Fruit fly (Drosophila melanogaster) whole organism, embryonic: Measurements from ENCODE around the gene enc.
A peak's percentile ranks its signal among the peaks of the same experiment; 100 is the strongest.

ENCODE experiments used
- Awh ChIP-seq: fragments of 200-800 bp; sonication (Bioruptor generic); IDR thresholded peaks from 2 replicates; pipeline ENCODE4, ENCODE4 v1.3.6; 2022; ENCODE audit warnings: missing biosample characterization, missing genetic modification characterization
- CG10979 ChIP-seq: fragments of 200-800 bp; sonication (Bioruptor generic); optimal IDR thresholded peaks from 2 replicates; lab custom pipeline; 2018; ENCODE audit warnings: missing biosample characterization, mild to moderate bottlenecking, missing genetic modification characterization, moderate library complexity
- CG13123 ChIP-seq: fragments of 200-800 bp; sonication (Bioruptor generic); optimal IDR thresholded peaks from 2 replicates; lab custom pipeline; 2016; ENCODE audit warnings: missing biosample characterization, missing genetic modification characterization
- CG13287 ChIP-seq: fragments of 200-800 bp; sonication (Bioruptor generic); IDR thresholded peaks from 2 replicates; pipeline ENCODE4 v1.3.6; 2022; ENCODE audit warnings: missing biosample characterization, missing genetic modification characterization; ENCODE audit not compliant: partially characterized antibody
- CG1529 ChIP-seq: fragments of 200-800 bp; sonication (Bioruptor generic); optimal IDR thresholded peaks from 3 replicates; lab custom pipeline; 2018; ENCODE audit warnings: missing biosample characterization, missing genetic modification characterization
- CG15601 ChIP-seq: fragments of 200-800 bp; sonication (Bioruptor generic); optimal IDR thresholded peaks from 3 replicates; lab custom pipeline; 2019; ENCODE audit warnings: missing biosample characterization, mild to moderate bottlenecking, missing genetic modification characterization, moderate library complexity
- CG1602 ChIP-seq: fragments of 200-800 bp; sonication (Bioruptor generic); optimal IDR thresholded peaks from 3 replicates; lab custom pipeline; 2016; ENCODE audit warnings: missing biosample characterization, missing genetic modification characterization
- CG1647 ChIP-seq: fragments of 200-800 bp; sonication (Bioruptor generic); optimal IDR thresholded peaks from 3 replicates; lab custom pipeline; 2016; ENCODE audit warnings: missing biosample characterization, missing genetic modification characterization
- CG17385 ChIP-seq: fragments of 200-800 bp; sonication (Bioruptor generic); optimal IDR thresholded peaks from 3 replicates; lab custom pipeline; 2018; ENCODE audit warnings: missing biosample characterization, mild to moderate bottlenecking, missing genetic modification characterization
- CG17568 ChIP-seq: fragments of 200-800 bp; sonication (Bioruptor generic); optimal IDR thresholded peaks from 2 replicates; lab custom pipeline; 2018; ENCODE audit warnings: missing biosample characterization, mild to moderate bottlenecking, missing genetic modification characterization, moderate library complexity
- CG17612 ChIP-seq: fragments of 200-800 bp; sonication (Bioruptor generic); IDR thresholded peaks from 2 replicates; pipeline ENCODE4 v1.3.6; 2022; ENCODE audit warnings: missing biosample characterization, missing genetic modification characterization
- CG2678 ChIP-seq: fragments of 200-800 bp; sonication (Bioruptor generic); optimal IDR thresholded peaks from 3 replicates; lab custom pipeline; 2019; ENCODE audit warnings: missing biosample characterization, mild to moderate bottlenecking, missing genetic modification characterization, moderate library complexity
- CG3163 ChIP-seq: fragments of 200-800 bp; sonication (Bioruptor generic); optimal IDR thresholded peaks from 3 replicates; lab custom pipeline; 2016; ENCODE audit warnings: missing biosample characterization, missing genetic modification characterization
- CG3995 ChIP-seq: fragments of 200-800 bp; sonication (Bioruptor generic); optimal IDR thresholded peaks from 3 replicates; lab custom pipeline; 2016; ENCODE audit warnings: missing biosample characterization, missing genetic modification characterization
- CG4282 ChIP-seq: fragments of 200-800 bp; sonication (Bioruptor generic); optimal IDR thresholded peaks from 2 replicates; lab custom pipeline; 2016; ENCODE audit warnings: missing biosample characterization, missing genetic modification characterization
- CG4360 ChIP-seq: fragments of 200-800 bp; sonication (Bioruptor generic); IDR thresholded peaks from 2 replicates; pipeline ENCODE4 v1.3.6; 2022; ENCODE audit warnings: missing biosample characterization, missing genetic modification characterization
- CG6175 ChIP-seq: fragments of 200-800 bp; sonication (Bioruptor generic); IDR thresholded peaks from 3 replicates; pipeline ENCODE4 v1.3.6; 2022; ENCODE audit warnings: missing biosample characterization, missing genetic modification characterization
- CG7357 ChIP-seq: fragments of 200-800 bp; sonication (Bioruptor generic); IDR thresholded peaks from 3 replicates; pipeline ENCODE4 v1.3.6; 2022; ENCODE audit warnings: missing biosample characterization, missing genetic modification characterization
- CG8089 ChIP-seq: fragments of 200-800 bp; sonication (Bioruptor generic); optimal IDR thresholded peaks from 3 replicates; lab custom pipeline; 2016; ENCODE audit warnings: missing biosample characterization, missing genetic modification characterization
- CG9609 ChIP-seq: fragments of 200-800 bp; sonication (Bioruptor generic); optimal IDR thresholded peaks from 3 replicates; lab custom pipeline; 2016; ENCODE audit warnings: missing biosample characterization, missing genetic modification characterization
- CG9727 ChIP-seq: fragments of 200-800 bp; sonication (Bioruptor generic); optimal IDR thresholded peaks from 3 replicates; lab custom pipeline; 2017; ENCODE audit warnings: missing biosample characterization, mild to moderate bottlenecking, missing genetic modification characterization
- CkIIα-i1 ChIP-seq: fragments of 200-800 bp; sonication (Bioruptor generic); IDR thresholded peaks from 2 replicates; pipeline ENCODE4 v1.3.6; 2022; ENCODE audit warnings: missing biosample characterization, missing genetic modification characterization
- D19A ChIP-seq: fragments of 200-800 bp; optimal IDR thresholded peaks from 3 replicates; lab custom pipeline; 2019; ENCODE audit warnings: missing biosample characterization, mild to moderate bottlenecking, missing genetic modification characterization, moderate library complexity
- ERR ChIP-seq: fragments of 200-800 bp; sonication (Bioruptor generic); optimal IDR thresholded peaks from 2 replicates; lab custom pipeline; 2016; ENCODE audit warnings: missing biosample characterization, missing genetic modification characterization
- Fer2 ChIP-seq: fragments of 200-800 bp; sonication (Bioruptor generic); optimal IDR thresholded peaks from 2 replicates; lab custom pipeline; 2018; ENCODE audit warnings: missing biosample characterization, mild to moderate bottlenecking, missing genetic modification characterization, moderate library complexity
- GATAe ChIP-seq: fragments of 200-800 bp; sonication (Bioruptor generic); conservative IDR thresholded peaks from 2 replicates; pipeline ENCODE4 v1.3.6; 2022; ENCODE audit warnings: missing biosample characterization, missing genetic modification characterization
- Hand ChIP-seq: fragments of 200-800 bp; sonication (Bioruptor generic); optimal IDR thresholded peaks from 2 replicates; lab custom pipeline; 2017; ENCODE audit warnings: mild to moderate bottlenecking, missing biosample characterization, missing genetic modification reagents, missing genetic modification characterization
- Hey ChIP-seq: fragments of 200-800 bp; sonication (Bioruptor generic); optimal IDR thresholded peaks from 3 replicates; lab custom pipeline; 2018; ENCODE audit warnings: missing biosample characterization, mild to moderate bottlenecking, missing genetic modification characterization
- Lim3 ChIP-seq: fragments of 200-800 bp; sonication (Bioruptor generic); IDR thresholded peaks from 2 replicates; pipeline ENCODE4 v1.3.6; 2022; ENCODE audit warnings: missing biosample characterization, missing genetic modification characterization
- Med ChIP-seq: fragments of 200-800 bp; sonication (Bioruptor generic); peaks from one replicate; lab custom pipeline; 2016; ENCODE audit warnings: missing biosample characterization, missing genetic modification characterization, mild to moderate bottlenecking, inconsistent platforms, moderate library complexity
- NFAT ChIP-seq: fragments of 200-800 bp; sonication (Bioruptor generic); IDR thresholded peaks from 2 replicates; pipeline ENCODE4 v1.3.6; 2022; ENCODE audit warnings: missing biosample characterization, missing genetic modification characterization
- Six4 ChIP-seq: fragments of 200-800 bp; sonication (Bioruptor generic); optimal IDR thresholded peaks from 2 replicates; lab custom pipeline; 2016; ENCODE audit warnings: missing biosample characterization, missing genetic modification characterization
- Ssrp ChIP-seq: fragments of 200-800 bp; sonication (Bioruptor generic); optimal IDR thresholded peaks from 2 replicates; lab custom pipeline; 2018; ENCODE audit warnings: missing biosample characterization, mild to moderate bottlenecking, missing genetic modification characterization, moderate library complexity
- Xrp1 ChIP-seq: fragments of 200-800 bp; sonication (Bioruptor generic); IDR thresholded peaks from 2 replicates; pipeline ENCODE4 v1.3.6; 2022; ENCODE audit warnings: missing biosample characterization, missing genetic modification characterization
- ap ChIP-seq: fragments of 200-800 bp; sonication (Bioruptor generic); IDR thresholded peaks from 2 replicates; pipeline ENCODE4 v1.3.6; 2022; ENCODE audit warnings: missing biosample characterization, missing genetic modification characterization
- ato ChIP-seq: fragments of 200-800 bp; sonication (Bioruptor generic); IDR thresholded peaks from 2 replicates; pipeline ENCODE4 v1.3.6; 2022; ENCODE audit warnings: missing biosample characterization, missing genetic modification characterization; ENCODE audit not compliant: partially characterized antibody
- bcd ChIP-seq: fragments of 200-800 bp; sonication (Bioruptor generic); optimal IDR thresholded peaks from 2 replicates; lab custom pipeline; 2017; ENCODE audit warnings: missing biosample characterization, mild to moderate bottlenecking, missing genetic modification characterization
- disco-r ChIP-seq: fragments of 200-800 bp; sonication (Bioruptor generic); optimal IDR thresholded peaks from 2 replicates; lab custom pipeline; 2016; ENCODE audit warnings: missing biosample characterization, missing genetic modification characterization
- en ChIP-seq: fragments of 200-800 bp; sonication (Bioruptor generic); optimal IDR thresholded peaks from 2 replicates; lab custom pipeline; 2016; ENCODE audit warnings: missing biosample characterization, missing genetic modification characterization
- esg ChIP-seq: fragments of 200-800 bp; sonication (Bioruptor generic); conservative IDR thresholded peaks from 2 replicates; pipeline ENCODE4 v1.3.6; 2022; ENCODE audit warnings: missing biosample characterization, missing genetic modification characterization
- gro ChIP-seq: fragments of 200-800 bp; sonication (Bioruptor generic); optimal IDR thresholded peaks from 2 replicates; lab custom pipeline; 2016; ENCODE audit warnings: missing biosample characterization, missing genetic modification characterization
- hth ChIP-seq: fragments of >200 bp; optimal IDR thresholded peaks from 2 replicates; lab custom pipeline; 2017; ENCODE audit warnings: inconsistent platforms
- kni ChIP-seq: fragments of 200-800 bp; sonication (Bioruptor generic); optimal IDR thresholded peaks from 3 replicates; lab custom pipeline; 2017; ENCODE audit warnings: mild to moderate bottlenecking, missing biosample characterization, missing genetic modification reagents, missing genetic modification characterization
- maf-S ChIP-seq: fragments of 200-800 bp; sonication (Bioruptor generic); optimal IDR thresholded peaks from 2 replicates; lab custom pipeline; 2016; ENCODE audit warnings: missing biosample characterization, missing genetic modification characterization
- mirr ChIP-seq: fragments of 200-800 bp; sonication (Bioruptor generic); optimal IDR thresholded peaks from 3 replicates; lab custom pipeline; 2018; ENCODE audit warnings: missing biosample characterization, mild to moderate bottlenecking, missing genetic modification characterization
- peb ChIP-seq: fragments of 200-800 bp; sonication (Bioruptor generic); IDR thresholded peaks from 2 replicates; pipeline ENCODE4 v1.3.6; 2022; ENCODE audit warnings: missing biosample characterization, missing genetic modification characterization
- sd ChIP-seq: fragments of 200-800 bp; sonication (Bioruptor generic); optimal IDR thresholded peaks from 3 replicates; lab custom pipeline; 2018; ENCODE audit warnings: missing biosample characterization, mild to moderate bottlenecking, missing genetic modification characterization, moderate library complexity
- sens ChIP-seq: fragments of 200-800 bp; sonication (Bioruptor generic); peaks from one replicate; lab custom pipeline; 2016; ENCODE audit warnings: missing biosample characterization, missing genetic modification characterization
- sima ChIP-seq: fragments of 200-800 bp; sonication (Bioruptor generic); optimal IDR thresholded peaks from 2 replicates; lab custom pipeline; 2016; ENCODE audit warnings: missing biosample characterization, missing genetic modification characterization
- sob ChIP-seq: fragments of 200-800 bp; sonication (Bioruptor generic); IDR thresholded peaks from 2 replicates; pipeline ENCODE4 v1.3.6; 2022; ENCODE audit warnings: missing biosample characterization, missing genetic modification characterization
- sqz ChIP-seq: fragments of 200-800 bp; sonication (Bioruptor generic); optimal IDR thresholded peaks from 3 replicates; lab custom pipeline; 2018; ENCODE audit warnings: missing biosample characterization, mild to moderate bottlenecking, missing genetic modification characterization
- tna ChIP-seq: fragments of 200-800 bp; sonication (Bioruptor generic); IDR thresholded peaks from 2 replicates; pipeline ENCODE4 v1.3.6; 2022; ENCODE audit warnings: missing biosample characterization, missing genetic modification characterization; ENCODE audit not compliant: partially characterized antibody
- tup ChIP-seq: fragments of 200-800 bp; sonication (Bioruptor generic); optimal IDR thresholded peaks from 2 replicates; lab custom pipeline; 2016; ENCODE audit warnings: missing biosample characterization, mild to moderate bottlenecking, missing genetic modification characterization, moderate library complexity

Gene enc

dm6 chr3L:3801813-3802212 is 16.7 kb upstream of the enc start (continued):
- TF ChIP-seq CG2678 (tag; lab: Kevin White, UChicago) = peak; percentile 2
- peak; percentile 48 for TF ChIP-seq Med (GFP tag; lab: Kevin White, UChicago)
- no peak for TF ChIP-seq CG6175 (GFP tag; lab: Robert Waterston, UW)
- no peak for TF ChIP-seq CG3163 (GFP tag; lab: Kevin White, UChicago)
- no peak for TF ChIP-seq maf-S (GFP tag; lab: Kevin White, UChicago)
- no peak for TF ChIP-seq ato (GFP tag; lab: Robert Waterston, UW)
- TF ChIP-seq CG4360 (GFP tag; lab: Robert Waterston, UW) = no peak
- TF ChIP-seq Lim3 (GFP tag; lab: Robert Waterston, UW) = no peak
- TF ChIP-seq CG13287 (GFP tag; lab: Robert Waterston, UW) = no peak
- no peak for TF ChIP-seq esg (GFP tag; lab: Robert Waterston, UW)
- peak; percentile 3 for TF ChIP-seq CG9727
- TF ChIP-seq Hand (GFP tag; lab: Kevin White, UChicago) = peak; percentile 3
- no peak for TF ChIP-seq sob (GFP tag; lab: Robert Waterston, UW)
- no peak for TF ChIP-seq Fer2 (tag; lab: Kevin White, UChicago)
- no peak for TF ChIP-seq peb (GFP tag; lab: Robert Waterston, UW)
- TF ChIP-seq CG17568 (GFP tag; lab: Kevin White, UChicago) = no peak
- no peak for TF ChIP-seq Ssrp (tag; lab: Kevin White, UChicago)
- TF ChIP-seq CG1602 = no peak
- no peak for TF ChIP-seq CG7357 (GFP tag; lab: Robert Waterston, UW)
- TF ChIP-seq Six4 (GFP tag; lab: Kevin White, UChicago) = no peak
- no peak for TF ChIP-seq gro (GFP tag; lab: Kevin White, UChicago)
- no peak for TF ChIP-seq Awh (GFP tag; lab: Robert Waterston, UW)
- no peak for TF ChIP-seq CkIIα-i1 (GFP tag; lab: Robert Waterston, UW)
- TF ChIP-seq D19A = no peak
- no peak for TF ChIP-seq Xrp1 (GFP tag; lab: Robert Waterston, UW)
- TF ChIP-seq kni (GFP tag; lab: Kevin White, UChicago) = no peak
- no peak for TF ChIP-seq CG17385 (GFP tag; lab: Kevin White, UChicago)
- TF ChIP-seq en = no peak
- no peak for TF ChIP-seq disco-r (GFP tag; lab: Kevin White, UChicago)
- TF ChIP-seq Hey (tag; lab: Kevin White, UChicago) = no peak
- TF ChIP-seq CG1529 = no peak
- TF ChIP-seq CG15601 (tag; lab: Kevin White, UChicago) = no peak
- no peak for TF ChIP-seq CG3995
- TF ChIP-seq hth (lab: Kevin White, UChicago) = no peak
- no peak for TF ChIP-seq GATAe (GFP tag; lab: Robert Waterston, UW)
- peak; percentile 20 for TF ChIP-seq sens (GFP tag; lab: Kevin White, UChicago)
- peak; percentile 75 for TF ChIP-seq sd (tag; lab: Kevin White, UChicago)
- no peak for TF ChIP-seq ap (GFP tag; lab: Robert Waterston, UW)
- no peak for TF ChIP-seq sima (GFP tag; lab: Kevin White, UChicago)
- no peak for TF ChIP-seq CG1647 (GFP tag; lab: Kevin White, UChicago)
- no peak for TF ChIP-seq CG9609 (GFP tag; lab: Kevin White, UChicago)
- TF ChIP-seq tna (GFP tag; lab: Robert Waterston, UW) = no peak
- no peak for TF ChIP-seq CG17612
- TF ChIP-seq CG10979 = no peak
- TF ChIP-seq sqz = no peak
- no peak for TF ChIP-seq CG13123 (GFP tag; lab: Kevin White, UChicago)
- TF ChIP-seq mirr = no peak
- TF ChIP-seq CG4282 (GFP tag; lab: Kevin White, UChicago) = no peak
- no peak for TF ChIP-seq NFAT (GFP tag; lab: Robert Waterston, UW)
- no peak for TF ChIP-seq bcd (GFP tag; lab: Kevin White, UChicago)
- no peak for TF ChIP-seq CG8089
- no peak for TF ChIP-seq ERR (GFP tag; lab: Kevin White, UChicago)
- TF ChIP-seq tup (GFP tag; lab: Kevin White, UChicago) = no peak
